Worm (Caenorhabditis elegans) whole organism, L3 larva: ENCODE data around the gene T25D3.4.

Experiments used
- R02D3.7 ChIP-seq: fragments of 150-350 bp; optimal IDR thresholded peaks from 2 replicates; lab custom pipeline; 2014; ENCODE audit warnings: missing biosample characterization, missing genetic modification characterization
- aly-2 ChIP-seq: fragments of 150-350 bp; optimal IDR thresholded peaks from 2 replicates; lab custom pipeline; 2014; ENCODE audit warnings: missing biosample characterization, missing genetic modification characterization
- ceh-16 ChIP-seq: sonication (generic microtip); optimal IDR thresholded peaks from 2 replicates; lab custom pipeline; 2017; ENCODE audit warnings: missing biosample characterization, missing genetic modification characterization
- ceh-28 ChIP-seq: fragments of 150-350 bp; optimal IDR thresholded peaks from 2 replicates; lab custom pipeline; 2014; ENCODE audit warnings: missing biosample characterization, missing genetic modification reagents, missing genetic modification characterization
- ceh-82 ChIP-seq: fragments of 150-350 bp; optimal IDR thresholded peaks from 2 replicates; lab custom pipeline; 2014; ENCODE audit warnings: missing biosample characterization, missing genetic modification characterization
- daf-12 ChIP-seq: fragments of 150-350 bp; optimal IDR thresholded peaks from 2 replicates; lab custom pipeline; 2014; ENCODE audit warnings: missing biosample characterization, missing genetic modification reagents, missing genetic modification characterization
- egl-27 ChIP-seq: sonication (generic microtip); optimal IDR thresholded peaks from 4 replicates; lab custom pipeline; 2017; ENCODE audit warnings: missing biosample characterization, missing genetic modification reagents, missing genetic modification characterization
- egl-5 ChIP-seq: fragments of 150-350 bp; optimal IDR thresholded peaks from 2 replicates; lab custom pipeline; 2017; ENCODE audit warnings: missing biosample characterization, missing genetic modification reagents, missing genetic modification characterization, inconsistent platforms
- elt-2 ChIP-seq: sonication (generic microtip); optimal IDR thresholded peaks from 2 replicates; lab custom pipeline; 2016; ENCODE audit warnings: missing genetic modification reagents, mild to moderate bottlenecking, missing genetic modification characterization, missing compliant biosample characterization
- elt-3 ChIP-seq, 3 experiments: fragments of 150-350 bp in 1 of 3; sonication (generic microtip) in 2 of 3; optimal IDR thresholded peaks; 2 replicates in 2 of 3; 4 replicates in 1 of 3; lab custom pipeline; 2014 to 2017; ENCODE audit warnings: missing biosample characterization in 3 of 3, missing genetic modification characterization in 3 of 3
- fkh-10 ChIP-seq: sonication (generic microtip); optimal IDR thresholded peaks from 2 replicates; lab custom pipeline; 2017; ENCODE audit warnings: missing biosample characterization, missing genetic modification reagents, missing genetic modification characterization
- fos-1 ChIP-seq: fragments of 150-350 bp; optimal IDR thresholded peaks from 2 replicates; lab custom pipeline; 2014; ENCODE audit warnings: missing biosample characterization, missing genetic modification characterization
- hmg-11 ChIP-seq: sonication (generic microtip); optimal IDR thresholded peaks from 2 replicates; lab custom pipeline; 2016; ENCODE audit warnings: missing genetic modification characterization, missing compliant biosample characterization
- lin-15B ChIP-seq: fragments of 150-350 bp; optimal IDR thresholded peaks from 2 replicates; lab custom pipeline; 2014; ENCODE audit warnings: missing biosample characterization, missing genetic modification characterization
- lin-39 ChIP-seq: fragments of 150-350 bp; optimal IDR thresholded peaks from 2 replicates; lab custom pipeline; 2018; ENCODE audit warnings: missing biosample characterization, missing genetic modification reagents, missing genetic modification characterization
- mml-1 ChIP-seq: fragments of 150-350 bp; sonication (generic microtip); optimal IDR thresholded peaks from 3 replicates; lab custom pipeline; 2014; ENCODE audit warnings: missing biosample characterization, missing genetic modification characterization
- nfya-1 ChIP-seq: sonication (generic microtip); optimal IDR thresholded peaks from 2 replicates; lab custom pipeline; 2017; ENCODE audit warnings: missing genetic modification characterization, mild to moderate bottlenecking, missing compliant biosample characterization, antibody characterized with exemption, moderate library complexity; ENCODE audit not compliant: insufficient read depth
- nhr-11 ChIP-seq: fragments of 150-350 bp; optimal IDR thresholded peaks from 2 replicates; lab custom pipeline; 2014; ENCODE audit warnings: missing biosample characterization, missing genetic modification characterization
- nhr-12 ChIP-seq: fragments of 150-350 bp; optimal IDR thresholded peaks from 2 replicates; lab custom pipeline; 2014; ENCODE audit warnings: missing biosample characterization, missing genetic modification characterization
- nhr-23 ChIP-seq: fragments of 150-350 bp; optimal IDR thresholded peaks from 2 replicates; lab custom pipeline; 2014; ENCODE audit warnings: missing biosample characterization, missing genetic modification reagents, missing genetic modification characterization
- nhr-237 ChIP-seq: fragments of 150-350 bp; optimal IDR thresholded peaks from 2 replicates; lab custom pipeline; 2014; ENCODE audit warnings: missing biosample characterization, missing genetic modification characterization
- nhr-25 ChIP-seq: sonication (generic microtip); optimal IDR thresholded peaks from 2 replicates; lab custom pipeline; 2017; ENCODE audit warnings: missing biosample characterization, missing genetic modification characterization
- nhr-28 ChIP-seq: fragments of 150-350 bp; optimal IDR thresholded peaks from 2 replicates; lab custom pipeline; 2014; ENCODE audit warnings: missing biosample characterization, missing genetic modification characterization
- nhr-43 ChIP-seq: sonication (generic microtip); optimal IDR thresholded peaks from 2 replicates; lab custom pipeline; 2016; ENCODE audit warnings: mild to moderate bottlenecking, missing genetic modification characterization, missing compliant biosample characterization; ENCODE audit not compliant: poor library complexity, severe bottlenecking
- nhr-67 ChIP-seq: fragments of 150-350 bp; optimal IDR thresholded peaks from 2 replicates; lab custom pipeline; 2014; ENCODE audit warnings: missing biosample characterization, missing genetic modification characterization
- nhr-76 ChIP-seq: fragments of 150-350 bp; sonication (generic microtip); optimal IDR thresholded peaks from 5 replicates; lab custom pipeline; 2014; ENCODE audit warnings: missing biosample characterization, missing genetic modification characterization
- pha-4 ChIP-seq: fragments of 150-350 bp; optimal IDR thresholded peaks from 2 replicates; lab custom pipeline; 2014; ENCODE audit warnings: missing biosample characterization, missing genetic modification reagents, missing genetic modification characterization
- pqm-1 ChIP-seq: fragments of 150-350 bp; optimal IDR thresholded peaks from 2 replicates; lab custom pipeline; 2017; ENCODE audit warnings: missing biosample characterization, missing genetic modification characterization, inconsistent platforms
- skn-1 ChIP-seq: fragments of 150-350 bp; optimal IDR thresholded peaks from 2 replicates; lab custom pipeline; 2014; ENCODE audit warnings: missing biosample characterization, missing genetic modification characterization
- snpc-4 ChIP-seq: fragments of 150-350 bp; optimal IDR thresholded peaks from 2 replicates; lab custom pipeline; 2014; ENCODE audit warnings: missing biosample characterization, missing genetic modification characterization
- unc-62 ChIP-seq: fragments of 150-350 bp; sonication (generic microtip); optimal IDR thresholded peaks from 4 replicates; lab custom pipeline; 2014; ENCODE audit warnings: missing biosample characterization, missing genetic modification reagents, missing genetic modification characterization
- zag-1 ChIP-seq: fragments of 150-350 bp; optimal IDR thresholded peaks from 2 replicates; lab custom pipeline; 2014; ENCODE audit warnings: missing biosample characterization, missing genetic modification characterization
- ztf-11 ChIP-seq: fragments of 150-350 bp; optimal IDR thresholded peaks from 2 replicates; lab custom pipeline; 2014; ENCODE audit warnings: missing biosample characterization, missing genetic modification characterization
- ztf-4 ChIP-seq: fragments of 150-350 bp; optimal IDR thresholded peaks from 2 replicates; lab custom pipeline; 2014; ENCODE audit warnings: missing biosample characterization, missing genetic modification characterization

The T25D3.4 gene

ce11 chrII:178993-179392 is 32.0 kb downstream of the T25D3.4 start, which contains the start of gene T01D1.4:
Gene T01D1.4 (minus strand): TSS chrII:179093.
- TF ChIP-seq nhr-23 (no peak), daf-12 (tag; lab: Kevin White, UChicago) (no peak), snpc-4 (tag; lab: Kevin White, UChicago) (no peak), fos-1 (no peak), nhr-28 (tag; lab: Kevin White, UChicago) (no peak), ceh-16 (tag; lab: Kevin White, UChicago) (no peak), hmg-11 (tag; lab: Kevin White, UChicago) (no peak), nhr-237 (no peak), nhr-12 (tag; lab: Kevin White, UChicago) (no peak), elt-3 (tag; optimal IDR thresholded peaks at IDR 0.05; lab: Kevin White, UChicago) (no peak), pqm-1 (tag; lab: Kevin White, UChicago) (no peak), nhr-76 (tag; lab: Kevin White, UChicago) (no peak), nhr-67 (tag; lab: Kevin White, UChicago) (no peak), mml-1 (tag; lab: Kevin White, UChicago) (no peak), ceh-82 (no peak), egl-5 (no peak), zag-1 (tag; lab: Kevin White, UChicago) (no peak), aly-2 (no peak)

DNA sequence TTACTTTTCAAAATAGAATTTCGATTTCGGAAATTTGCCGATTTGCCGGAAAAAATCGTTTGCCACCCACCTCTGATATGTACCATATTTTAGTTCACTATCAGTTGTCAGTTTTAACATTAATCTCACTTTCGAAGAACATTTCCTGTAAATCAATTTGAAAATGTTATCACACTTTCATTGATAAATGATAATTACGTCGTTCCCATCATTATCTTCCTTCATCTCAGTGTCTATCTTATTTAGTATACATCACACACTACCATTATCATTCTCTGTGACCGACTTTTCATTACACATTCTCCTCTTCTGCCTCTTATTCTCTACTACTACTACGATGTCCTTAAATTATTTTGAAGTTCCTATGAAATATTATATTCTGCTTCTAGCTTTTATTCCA is 39.5 kb downstream of the T25D3.4 start, which contains the start of gene T01D1.8:
T01D1.8 (plus strand) TSS at position 236 of the 400 bp plus-strand sequence.
- TF ChIP-seq nhr-237 (no peak), elt-2 (tag; lab: Kevin White, UChicago) (no peak), ceh-82 (no peak), fos-1 (no peak), nhr-25 (tag; lab: Kevin White, UChicago) (no peak), egl-5 (no peak), nfya-1 (tag; lab: Kevin White, UChicago) (no peak), ztf-11 (no peak)

DNA sequence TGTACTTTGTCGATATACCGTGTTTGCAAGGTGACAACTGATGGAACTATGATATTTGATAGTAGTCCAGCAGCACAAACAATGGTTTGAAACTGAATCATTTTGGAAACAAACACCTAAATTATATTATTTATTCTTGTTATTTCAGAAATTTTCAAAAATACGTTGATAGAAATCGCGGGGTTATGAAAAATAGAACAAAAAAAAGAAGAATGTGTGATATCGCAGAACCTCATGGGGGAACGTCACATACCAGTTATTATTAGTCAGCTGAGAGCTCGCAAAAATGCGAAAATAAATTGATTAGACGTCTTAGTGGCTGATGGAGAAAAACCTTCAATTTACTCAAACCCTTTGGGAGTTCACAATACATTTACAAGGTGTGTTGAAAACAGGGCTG is 41.9 kb downstream of the T25D3.4 start, which contains the start of gene T01D1.5:
T01D1.5 (minus strand) TSS at position 101 of the 400 bp plus-strand sequence.
- TF ChIP-seq nhr-12 (tag; lab: Kevin White, UChicago): no peak
- TF ChIP-seq egl-27 (tag; lab: Kevin White, UChicago): no peak
- TF ChIP-seq pha-4 (tag; lab: Kevin White, UChicago): no peak
- TF ChIP-seq nfya-1 (tag; lab: Kevin White, UChicago): no peak
- no peak for TF ChIP-seq lin-39 (tag; lab: Kevin White, UChicago)
- no peak for TF ChIP-seq mml-1 (tag; lab: Kevin White, UChicago)
- TF ChIP-seq fos-1: no peak
- no peak for TF ChIP-seq ztf-4
- no peak for TF ChIP-seq ceh-28 (tag; lab: Kevin White, UChicago)
- no peak for TF ChIP-seq aly-2

DNA sequence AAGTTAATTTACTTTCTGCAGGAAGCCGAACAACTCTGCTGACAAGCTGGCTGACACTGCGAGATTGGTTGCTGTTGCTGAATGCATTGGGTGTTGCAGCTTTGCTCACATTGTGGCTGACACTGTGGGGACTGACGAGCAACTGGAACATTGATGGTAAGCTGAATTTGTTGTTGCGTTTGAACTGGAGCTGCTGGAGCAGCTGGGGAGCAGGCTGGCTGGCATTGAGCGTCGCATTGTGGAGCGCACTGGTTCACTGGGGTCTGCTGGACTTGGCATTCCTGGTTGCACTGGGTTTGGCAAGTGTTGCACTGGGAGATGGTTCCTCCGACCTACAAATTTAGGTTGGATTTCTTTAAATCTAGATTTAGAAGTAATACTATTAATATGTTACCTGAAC is 45.6 kb downstream of the T25D3.4 start:
- TF ChIP-seq elt-3 (tag; optimal IDR thresholded peaks at IDR 0.05; lab: Kevin White, UChicago) (no peak), nhr-11 (tag; lab: Kevin White, UChicago) (no peak), fos-1 (no peak), elt-2 (tag; lab: Kevin White, UChicago) (no peak), pha-4 (tag; lab: Kevin White, UChicago) (no peak), egl-5 (no peak), lin-39 (tag; lab: Kevin White, UChicago) (no peak), egl-27 (tag; lab: Kevin White, UChicago) (no peak), nhr-23 (no peak), fkh-10 (GFP tag; lab: Kevin White, UChicago) (no peak), daf-12 (tag; lab: Kevin White, UChicago) (no peak)
- TF ChIP-seq, all 47 proteins: peak for 0

ce11 chrII:194458-194857 is 47.4 kb downstream of the T25D3.4 start, which contains the start of gene abu-11:
Gene abu-11 (minus strand): TSS chrII:194558.
- TF ChIP-seq ztf-4: no peak
- no peak for TF ChIP-seq pha-4 (tag; lab: Kevin White, UChicago)
- no peak for TF ChIP-seq R02D3.7
- TF ChIP-seq fos-1: no peak
- no peak for TF ChIP-seq skn-1
- TF ChIP-seq nhr-28 (tag; lab: Kevin White, UChicago): no peak
- TF ChIP-seq lin-15B (tag; lab: Kevin White, UChicago): no peak
- TF ChIP-seq ceh-16 (tag; lab: Kevin White, UChicago): no peak
- no peak for TF ChIP-seq ceh-82
- TF ChIP-seq fkh-10 (GFP tag; lab: Kevin White, UChicago): no peak
- no peak for TF ChIP-seq elt-3 (tag; optimal IDR thresholded peaks at IDR 0.05; lab: Kevin White, UChicago)
- TF ChIP-seq unc-62 (GFP tag; lab: Kevin White, UChicago): no peak
- no peak for TF ChIP-seq nhr-76 (tag; lab: Kevin White, UChicago)
- no peak for TF ChIP-seq nhr-43 (tag; lab: Kevin White, UChicago)
- TF ChIP-seq daf-12 (tag; lab: Kevin White, UChicago): no peak
- no peak for TF ChIP-seq nhr-67 (tag; lab: Kevin White, UChicago)
- TF ChIP-seq, all 47 proteins: peak for 0
